Worm (Caenorhabditis elegans) whole organism, L2 larva: ENCODE results near the gene nta-1.

Source experiments
- C34F6.9 ChIP-seq: fragments of 150-350 bp; optimal IDR thresholded peaks from 2 replicates; lab custom pipeline; 2014; ENCODE audit warnings: missing biosample characterization, missing genetic modification characterization
- F13H6.1 ChIP-seq: sonication (generic microtip); optimal IDR thresholded peaks from 2 replicates; lab custom pipeline; 2016; ENCODE audit warnings: missing genetic modification characterization, missing compliant biosample characterization
- R02D3.7 ChIP-seq: fragments of 150-350 bp; optimal IDR thresholded peaks from 2 replicates; lab custom pipeline; 2014; ENCODE audit warnings: missing biosample characterization, missing genetic modification characterization
- aly-2 ChIP-seq: fragments of 150-350 bp; optimal IDR thresholded peaks from 2 replicates; lab custom pipeline; 2014; ENCODE audit warnings: missing biosample characterization, missing genetic modification characterization
- elt-3 ChIP-seq: sonication (generic microtip); optimal IDR thresholded peaks from 2 replicates; lab custom pipeline; 2017; ENCODE audit warnings: missing biosample characterization, missing genetic modification characterization
- fos-1 ChIP-seq: fragments of 150-350 bp; optimal IDR thresholded peaks from 2 replicates; lab custom pipeline; 2014; ENCODE audit warnings: missing biosample characterization, missing genetic modification characterization
- lin-11 ChIP-seq: fragments of 150-350 bp; sonication (generic microtip); optimal IDR thresholded peaks from 2 replicates; lab custom pipeline; 2014; ENCODE audit warnings: missing biosample characterization, missing genetic modification characterization, inconsistent platforms, mixed read lengths
- lsy-2 ChIP-seq, 2 experiments: fragments of 150-350 bp in 1 of 2; sonication (generic microtip) in 1 of 2; optimal IDR thresholded peaks; 2 replicates each; lab custom pipeline; 2014 to 2017; ENCODE audit warnings: missing biosample characterization in 2 of 2, missing genetic modification characterization in 2 of 2
- mab-5 ChIP-seq: fragments of 150-350 bp; optimal IDR thresholded peaks from 2 replicates; lab custom pipeline; 2014; ENCODE audit warnings: missing biosample characterization, missing genetic modification characterization
- nhr-11 ChIP-seq: fragments of 150-350 bp; optimal IDR thresholded peaks from 2 replicates; lab custom pipeline; 2014; ENCODE audit warnings: missing biosample characterization, missing genetic modification characterization
- nhr-12 ChIP-seq: fragments of 150-350 bp; optimal IDR thresholded peaks from 2 replicates; lab custom pipeline; 2014; ENCODE audit warnings: missing biosample characterization, missing genetic modification characterization
- nhr-237 ChIP-seq: fragments of 150-350 bp; optimal IDR thresholded peaks from 2 replicates; lab custom pipeline; 2014; ENCODE audit warnings: missing biosample characterization, missing genetic modification characterization
- nhr-25 ChIP-seq: fragments of 150-350 bp; sonication (generic microtip); optimal IDR thresholded peaks from 3 replicates; lab custom pipeline; 2014; ENCODE audit warnings: missing biosample characterization, missing genetic modification characterization
- sem-4 ChIP-seq: fragments of 150-350 bp; optimal IDR thresholded peaks from 2 replicates; lab custom pipeline; 2014; ENCODE audit warnings: missing biosample characterization, missing genetic modification reagents, missing genetic modification characterization
- unc-55 ChIP-seq: fragments of 150-350 bp; sonication (generic microtip); optimal IDR thresholded peaks from 3 replicates; lab custom pipeline; 2014; ENCODE audit warnings: missing biosample characterization, missing genetic modification reagents, missing genetic modification characterization
- zag-1 ChIP-seq: fragments of 150-350 bp; optimal IDR thresholded peaks from 2 replicates; lab custom pipeline; 2014; ENCODE audit warnings: missing biosample characterization, missing genetic modification characterization
- ztf-1 ChIP-seq: fragments of 200-800 bp; sonication (Bioruptor generic); conservative IDR thresholded peaks from 2 replicates; pipeline ENCODE4 v1.3.6; 2022; ENCODE audit warnings: missing genetic modification characterization, missing compliant biosample characterization

nta-1 gene

ce11 chrII:3694664-3695063, 49.0 kb downstream of the nta-1 start, which contains the start of gene srx-102:
Gene srx-102, minus strand, starts transcription at chrII:3694764.
- TF ChIP-seq sem-4 (tag; lab: Kevin White, UChicago) (no peak), lin-11 (tag; lab: Kevin White, UChicago) (no peak), fos-1 (tag; lab: Kevin White, UChicago) (no peak), F13H6.1 (tag; lab: Kevin White, UChicago) (no peak), nhr-11 (tag; lab: Kevin White, UChicago) (no peak), nhr-25 (tag; lab: Kevin White, UChicago) (no peak), nhr-12 (no peak), nhr-237 (tag; lab: Kevin White, UChicago) (no peak), C34F6.9 (no peak), elt-3 (tag; lab: Kevin White, UChicago) (no peak), R02D3.7 (tag; lab: Kevin White, UChicago) (no peak), lsy-2 (tag; optimal IDR thresholded peaks at IDR 0.05; lab: Kevin White, UChicago) (no peak), aly-2 (tag; lab: Kevin White, UChicago) (no peak), mab-5 (tag; lab: Kevin White, UChicago) (no peak), zag-1 (tag; lab: Kevin White, UChicago) (no peak), unc-55 (GFP tag; lab: Kevin White, UChicago) (no peak), ztf-1 (GFP tag; lab: Robert Waterston, UW) (no peak)
